Fruit fly (Drosophila melanogaster) S2 (cell line): ENCODE data around the gene Ubqn.
A peak's percentile ranks its signal among the peaks of the same experiment; 100 is the strongest.

Experiments
- CG8478 ChIP-seq: fragments of >200 bp; optimal IDR thresholded peaks from 2 replicates; lab custom pipeline; 2018
- CTCF ChIP-seq, 2 experiments: fragments of >200 bp; optimal IDR thresholded peaks; 2 replicates each; lab custom pipeline; 2018

Gene Ubqn

dm6 chrX:19663859-19664728 is 19.5 kb upstream of the Ubqn start, which contains the start of the genes CG14223 and Ssu72:
TSS of gene CG14223 (minus strand) at chrX:19663971.
TSS of gene Ssu72 (plus strand) at chrX:19664561.
- TF ChIP-seq CTCF (optimal IDR thresholded peaks at IDR 0.05; lab: Kevin White, UChicago) (no peak), CG8478 (lab: Kevin White, UChicago) (no peak)

dm6 chrX:19665684-19666141 is 17.9 kb upstream of the Ubqn start:
- TF ChIP-seq CTCF (optimal IDR thresholded peaks at IDR 0.05; lab: Kevin White, UChicago) (no peak), CG8478 (lab: Kevin White, UChicago) (no peak)

- TF ChIP-seq CG8478 (lab: Kevin White, UChicago): no peak
- TF ChIP-seq CTCF (optimal IDR thresholded peaks at IDR 0.05; lab: Kevin White, UChicago): no peak
These were observed 16.6 kb upstream of the Ubqn start, which contains the start of gene Zw for dm6 chrX:19666991-19667409. TSS of gene Zw (plus strand) at chrX:19667252.

- TF ChIP-seq CTCF (optimal IDR thresholded peaks at IDR 0.05; lab: Kevin White, UChicago): no peak
- no peak for TF ChIP-seq CG8478 (lab: Kevin White, UChicago)
These were observed 16.0 kb upstream of the Ubqn start for dm6 chrX:19667444-19668104.

dm6 chrX:19668405-19668804 is 15.2 kb upstream of the Ubqn start:
- TF ChIP-seq CG8478 (lab: Kevin White, UChicago): no peak
- peak in 1 of 2 experiments; percentile 29 for TF ChIP-seq CTCF (optimal IDR thresholded peaks at IDR 0.05; lab: Kevin White, UChicago)

dm6 chrX:19675662-19676061 is 7.9 kb upstream of the Ubqn start, which contains the start of gene et:
TSS of gene et (minus strand) at chrX:19675891.
- TF ChIP-seq CG8478 (lab: Kevin White, UChicago) (no peak), CTCF (optimal IDR thresholded peaks at IDR 0.05; lab: Kevin White, UChicago) (no peak)

dm6 chrX:19679207-19679606 is 4.4 kb upstream of the Ubqn start:
- TF ChIP-seq CG8478 (lab: Kevin White, UChicago): no peak
- TF ChIP-seq CTCF (optimal IDR thresholded peaks at IDR 0.05; lab: Kevin White, UChicago): peak; percentile 48 to 65

dm6 chrX:19684048-19684447 is 440 bp downstream of the Ubqn start:
- no peak for TF ChIP-seq CG8478 (lab: Kevin White, UChicago)
- no peak for TF ChIP-seq CTCF (optimal IDR thresholded peaks at IDR 0.05; lab: Kevin White, UChicago)

- TF ChIP-seq CG8478 (lab: Kevin White, UChicago) (no peak), CTCF (optimal IDR thresholded peaks at IDR 0.05; lab: Kevin White, UChicago) (no peak)
These were observed 5.2 kb downstream of the Ubqn start, which contains the start of gene CG14227 for dm6 chrX:19688848-19689247. TSS of gene CG14227 (minus strand) at chrX:19688948.

dm6 chrX:19690050-19690449 is 6.4 kb downstream of the Ubqn start:
- no peak for TF ChIP-seq CTCF (optimal IDR thresholded peaks at IDR 0.05; lab: Kevin White, UChicago)
- TF ChIP-seq CG8478 (lab: Kevin White, UChicago): no peak

dm6 chrX:19692951-19693698 is 9.5 kb downstream of the Ubqn start, which contains the start of gene Mer:
TSS of gene Mer (minus strand) at chrX:19693500.
- TF ChIP-seq CTCF (optimal IDR thresholded peaks at IDR 0.05; lab: Kevin White, UChicago): no peak

dm6 chrX:19694792-19695558 is 11.4 kb downstream of the Ubqn start, which contains the start of gene CG14229:
TSS of gene CG14229 (minus strand) at chrX:19695250.
- TF ChIP-seq CTCF (optimal IDR thresholded peaks at IDR 0.05; lab: Kevin White, UChicago) (no peak), CG8478 (lab: Kevin White, UChicago) (no peak)

- no peak for TF ChIP-seq CG8478 (lab: Kevin White, UChicago)
- TF ChIP-seq CTCF (optimal IDR thresholded peaks at IDR 0.05; lab: Kevin White, UChicago): peak in 1 of 2 experiments; percentile 12
These were observed 13.2 kb downstream of the Ubqn start, which contains the start of gene Cdc42 for dm6 chrX:19696845-19697244. TSS of gene Cdc42 (plus strand) at chrX:19697091.
